Fruit fly (Drosophila melanogaster) whole organism, embryonic: Measurements from ENCODE around the gene scrib.

Experiments
- Abd-B ChIP-seq: fragments of 200-800 bp; sonication (Bioruptor generic); optimal IDR thresholded peaks from 2 replicates; lab custom pipeline; 2018; ENCODE audit warnings: missing biosample characterization, mild to moderate bottlenecking, missing genetic modification characterization, moderate library complexity
- C15 ChIP-seq: fragments of 200-800 bp; sonication (Bioruptor generic); IDR thresholded peaks from 3 replicates; pipeline ENCODE4 v1.3.6; 2022; ENCODE audit warnings: missing biosample characterization, missing genetic modification characterization
- CG10147 ChIP-seq: fragments of 200-800 bp; sonication (Bioruptor generic); optimal IDR thresholded peaks from 2 replicates; lab custom pipeline; 2019; ENCODE audit warnings: missing biosample characterization, mild to moderate bottlenecking, missing genetic modification characterization, moderate library complexity
- CG10209 ChIP-seq: fragments of 200-800 bp; sonication (Bioruptor generic); optimal IDR thresholded peaks from 3 replicates; lab custom pipeline; 2017; ENCODE audit warnings: missing biosample characterization, mild to moderate bottlenecking, missing genetic modification characterization, missing genetic modification reagents
- CG11398 ChIP-seq: fragments of 200-800 bp; sonication (Bioruptor generic); optimal IDR thresholded peaks from 2 replicates; lab custom pipeline; 2016; ENCODE audit warnings: missing biosample characterization, missing genetic modification characterization
- CG12155 ChIP-seq: fragments of 200-800 bp; sonication (Bioruptor generic); optimal IDR thresholded peaks from 3 replicates; lab custom pipeline; 2016; ENCODE audit warnings: missing biosample characterization, missing genetic modification characterization
- CG12236 ChIP-seq: fragments of 200-800 bp; sonication (Bioruptor generic); optimal IDR thresholded peaks from 2 replicates; lab custom pipeline; 2016; ENCODE audit warnings: missing biosample characterization, missing genetic modification characterization
- CG13123 ChIP-seq: fragments of 200-800 bp; sonication (Bioruptor generic); optimal IDR thresholded peaks from 2 replicates; lab custom pipeline; 2016; ENCODE audit warnings: missing biosample characterization, missing genetic modification characterization
- CG1529 ChIP-seq: fragments of 200-800 bp; sonication (Bioruptor generic); optimal IDR thresholded peaks from 3 replicates; lab custom pipeline; 2018; ENCODE audit warnings: missing biosample characterization, missing genetic modification characterization
- CG17385 ChIP-seq: fragments of 200-800 bp; sonication (Bioruptor generic); optimal IDR thresholded peaks from 3 replicates; lab custom pipeline; 2018; ENCODE audit warnings: missing biosample characterization, mild to moderate bottlenecking, missing genetic modification characterization
- CG17612 ChIP-seq: fragments of 200-800 bp; sonication (Bioruptor generic); IDR thresholded peaks from 2 replicates; pipeline ENCODE4 v1.3.6; 2022; ENCODE audit warnings: missing biosample characterization, missing genetic modification characterization
- CG17802 ChIP-seq: fragments of 200-800 bp; sonication (Bioruptor generic); optimal IDR thresholded peaks from 2 replicates; lab custom pipeline; 2018; ENCODE audit warnings: missing biosample characterization, mild to moderate bottlenecking, missing genetic modification characterization, moderate library complexity
- CG2875 ChIP-seq: fragments of 200-800 bp; sonication (Bioruptor generic); optimal IDR thresholded peaks from 2 replicates; lab custom pipeline; 2017; ENCODE audit warnings: missing biosample characterization, mild to moderate bottlenecking, missing genetic modification characterization, missing genetic modification reagents
- CG32532 ChIP-seq: fragments of 200-800 bp; sonication (Bioruptor generic); IDR thresholded peaks from 2 replicates; pipeline ENCODE4 v1.3.6; 2022; ENCODE audit warnings: missing biosample characterization, missing genetic modification characterization
- CG33213 ChIP-seq: fragments of 200-800 bp; sonication (Bioruptor generic); optimal IDR thresholded peaks from 3 replicates; lab custom pipeline; 2016; ENCODE audit warnings: missing biosample characterization, missing genetic modification characterization
- CG3847 ChIP-seq: fragments of 200-800 bp; sonication (Bioruptor generic); IDR thresholded peaks from 2 replicates; pipeline ENCODE4 v1.3.6; 2022; ENCODE audit warnings: missing biosample characterization, missing genetic modification characterization
- CG4854 ChIP-seq: fragments of 200-800 bp; sonication (Bioruptor generic); optimal IDR thresholded peaks from 2 replicates; lab custom pipeline; 2016; ENCODE audit warnings: missing biosample characterization, missing genetic modification characterization, inconsistent platforms
- CG6683 ChIP-seq: fragments of 200-800 bp; sonication (Bioruptor generic); optimal IDR thresholded peaks from 2 replicates; lab custom pipeline; 2017; ENCODE audit warnings: missing biosample characterization, mild to moderate bottlenecking, missing genetic modification characterization, missing genetic modification reagents
- CG7839 ChIP-seq: fragments of 200-800 bp; sonication (Bioruptor generic); optimal IDR thresholded peaks from 3 replicates; lab custom pipeline; 2018; ENCODE audit warnings: missing biosample characterization, mild to moderate bottlenecking, missing genetic modification characterization, moderate library complexity
- CTCF ChIP-seq: fragments of 200-800 bp; sonication (Bioruptor generic); optimal IDR thresholded peaks from 2 replicates; lab custom pipeline; 2017; ENCODE audit warnings: missing biosample characterization, mild to moderate bottlenecking, missing genetic modification characterization, moderate library complexity
- CoRest ChIP-seq: fragments of 200-800 bp; sonication (Bioruptor generic); optimal IDR thresholded peaks from 3 replicates; lab custom pipeline; 2018; ENCODE audit warnings: missing biosample characterization, mild to moderate bottlenecking, missing genetic modification characterization, moderate library complexity
- Fer1 ChIP-seq: fragments of 200-800 bp; sonication (Bioruptor generic); optimal IDR thresholded peaks from 2 replicates; lab custom pipeline; 2017; ENCODE audit warnings: missing biosample characterization, mild to moderate bottlenecking, missing genetic modification characterization
- MBD-R2 ChIP-seq: fragments of 200-800 bp; sonication (Bioruptor generic); IDR thresholded peaks from 2 replicates; pipeline ENCODE4 v1.3.6; 2022; ENCODE audit warnings: missing biosample characterization, missing genetic modification characterization
- Ptx1 ChIP-seq: fragments of 200-800 bp; sonication (Bioruptor generic); IDR thresholded peaks from 2 replicates; pipeline ENCODE4 v1.3.6; 2022; ENCODE audit warnings: missing biosample characterization, missing genetic modification characterization
- Rfx ChIP-seq: fragments of 200-800 bp; sonication (Bioruptor generic); IDR thresholded peaks from 2 replicates; pipeline ENCODE4 v1.3.6; 2022; ENCODE audit warnings: missing biosample characterization, missing genetic modification characterization
- Six4 ChIP-seq: fragments of 200-800 bp; sonication (Bioruptor generic); optimal IDR thresholded peaks from 2 replicates; lab custom pipeline; 2016; ENCODE audit warnings: missing biosample characterization, missing genetic modification characterization
- Sry-β ChIP-seq: fragments of 200-800 bp; sonication (Bioruptor generic); optimal IDR thresholded peaks from 2 replicates; lab custom pipeline; 2018; ENCODE audit warnings: missing biosample characterization, mild to moderate bottlenecking, missing genetic modification characterization, moderate library complexity
- Trl ChIP-seq, 3 experiments: fragments of >200 bp in 2 of 3; fragments of 200-800 bp in 1 of 3; sonication (Bioruptor generic) in 1 of 3; optimal IDR thresholded peaks; 2 replicates in 1 of 3; 3 replicates in 2 of 3; lab custom pipeline; 2016 to 2017; ENCODE audit warnings: missing biosample characterization in 1 of 3, missing genetic modification characterization in 1 of 3
- bowl ChIP-seq: fragments of 200-800 bp; sonication (Bioruptor generic); IDR thresholded peaks from 2 replicates; pipeline ENCODE4 v1.3.6; 2022; ENCODE audit warnings: missing biosample characterization, missing genetic modification characterization
- cato ChIP-seq: fragments of 200-800 bp; sonication (Bioruptor generic); optimal IDR thresholded peaks from 2 replicates; lab custom pipeline; 2016; ENCODE audit warnings: missing biosample characterization, missing genetic modification characterization, borderline replicate concordance
- ci ChIP-seq: fragments of 200-800 bp; sonication (Bioruptor generic); IDR thresholded peaks from 3 replicates; pipeline ENCODE4 v1.3.6; 2022; ENCODE audit warnings: missing biosample characterization, missing genetic modification characterization
- croc ChIP-seq: fragments of 200-800 bp; sonication (Bioruptor generic); conservative IDR thresholded peaks from 3 replicates; pipeline ENCODE4 v1.3.6; 2022; ENCODE audit warnings: missing biosample characterization, missing genetic modification characterization
- danr ChIP-seq: fragments of 200-800 bp; sonication (Bioruptor generic); IDR thresholded peaks from 2 replicates; pipeline ENCODE4 v1.3.6; 2022; ENCODE audit warnings: missing biosample characterization, missing genetic modification characterization
- fd96Cb ChIP-seq: fragments of 200-800 bp; sonication (Bioruptor generic); optimal IDR thresholded peaks from 2 replicates; lab custom pipeline; 2018; ENCODE audit warnings: missing biosample characterization, mild to moderate bottlenecking, missing genetic modification characterization, moderate library complexity
- fru ChIP-seq: fragments of >200 bp; optimal IDR thresholded peaks from 2 replicates; lab custom pipeline; 2017
- grau ChIP-seq: fragments of 200-800 bp; optimal IDR thresholded peaks from 3 replicates; lab custom pipeline; 2019; ENCODE audit warnings: missing biosample characterization, mild to moderate bottlenecking, missing genetic modification characterization, moderate library complexity
- grn ChIP-seq: fragments of 200-800 bp; sonication (Bioruptor generic); optimal IDR thresholded peaks from 3 replicates; lab custom pipeline; 2017; ENCODE audit warnings: missing biosample characterization, missing genetic modification characterization
- gsb-n ChIP-seq: fragments of 200-800 bp; sonication (Bioruptor generic); optimal IDR thresholded peaks from 3 replicates; lab custom pipeline; 2018; ENCODE audit warnings: missing biosample characterization, mild to moderate bottlenecking, missing genetic modification characterization
- insv ChIP-seq, 2 experiments: fragments of 200-800 bp; sonication (Bioruptor generic); optimal IDR thresholded peaks; 3 replicates each; lab custom pipeline; 2016 to 2018; ENCODE audit warnings: missing biosample characterization in 2 of 2, missing genetic modification characterization in 2 of 2
- nerfin-1 ChIP-seq: fragments of 200-800 bp; sonication (Bioruptor generic); optimal IDR thresholded peaks from 3 replicates; lab custom pipeline; 2019; ENCODE audit warnings: missing biosample characterization, mild to moderate bottlenecking, missing genetic modification characterization, moderate library complexity
- pita ChIP-seq: fragments of 200-800 bp; sonication (Bioruptor generic); optimal IDR thresholded peaks from 2 replicates; lab custom pipeline; 2017; ENCODE audit warnings: missing biosample characterization, mild to moderate bottlenecking, missing genetic modification characterization
- prd ChIP-seq, 3 experiments: fragments of >200 bp in 2 of 3; fragments of 200-800 bp in 1 of 3; sonication (Bioruptor generic) in 1 of 3; optimal IDR thresholded peaks in 2 of 3; IDR thresholded peaks in 1 of 3; 2 replicates in 2 of 3; 3 replicates in 1 of 3; pipeline versions ENCODE4 v1.3.6 to Lab custom; 2017 to 2022; ENCODE audit warnings: missing biosample characterization in 1 of 3, missing genetic modification characterization in 1 of 3
- ro ChIP-seq: fragments of 200-800 bp; sonication (Bioruptor generic); IDR thresholded peaks from 2 replicates; pipeline ENCODE4 v1.3.6; 2022; ENCODE audit warnings: missing biosample characterization, missing genetic modification characterization
- sisA ChIP-seq: fragments of 200-800 bp; sonication (Bioruptor generic); IDR thresholded peaks from 2 replicates; pipeline ENCODE4 v1.3.6; 2022; ENCODE audit warnings: missing biosample characterization, missing genetic modification characterization
- so ChIP-seq: fragments of 200-800 bp; sonication (Bioruptor generic); IDR thresholded peaks from 3 replicates; pipeline ENCODE4 v1.3.6; 2022; ENCODE audit warnings: missing biosample characterization, missing genetic modification characterization
- ssp ChIP-seq: fragments of 200-800 bp; sonication (Bioruptor generic); IDR thresholded peaks from 2 replicates; pipeline ENCODE4 v1.3.6; 2022; ENCODE audit warnings: missing biosample characterization, missing genetic modification characterization
- tap ChIP-seq: fragments of 200-800 bp; optimal IDR thresholded peaks from 3 replicates; lab custom pipeline; 2019; ENCODE audit warnings: missing biosample characterization, mild to moderate bottlenecking, missing genetic modification characterization, moderate library complexity
- wek ChIP-seq: fragments of 200-800 bp; sonication (Bioruptor generic); optimal IDR thresholded peaks from 3 replicates; lab custom pipeline; 2018; ENCODE audit warnings: missing biosample characterization, mild to moderate bottlenecking, missing genetic modification characterization, moderate library complexity
- zen2 ChIP-seq: fragments of 200-800 bp; sonication (Bioruptor generic); IDR thresholded peaks from 3 replicates; pipeline ENCODE4 v1.3.6; 2022; ENCODE audit warnings: missing biosample characterization, missing genetic modification characterization; ENCODE audit not compliant: partially characterized antibody
- zf30C ChIP-seq: fragments of 200-800 bp; sonication (Bioruptor generic); optimal IDR thresholded peaks from 3 replicates; lab custom pipeline; 2018; ENCODE audit warnings: missing biosample characterization, mild to moderate bottlenecking, missing genetic modification characterization
- zfh1 ChIP-seq: fragments of 200-800 bp; sonication (Bioruptor generic); IDR thresholded peaks from 3 replicates; pipeline ENCODE4 v1.3.6; 2022; ENCODE audit warnings: missing biosample characterization, missing genetic modification characterization

The scrib gene

dm6 chr3R:26555642-26556278, 19.6 kb downstream of the scrib start (continued):
- no peak for TF ChIP-seq C15 (GFP tag; lab: Robert Waterston, UW)
- TF ChIP-seq ci (GFP tag; lab: Robert Waterston, UW) = no peak
- no peak for TF ChIP-seq CG1529
- TF ChIP-seq fru (lab: Kevin White, UChicago) = no peak
- TF ChIP-seq CG7839 (tag; lab: Kevin White, UChicago) = peak; percentile 38
- no peak for TF ChIP-seq Trl (optimal IDR thresholded peaks at IDR 0.05; lab: Kevin White, UChicago)
- no peak for TF ChIP-seq Trl (GFP tag; optimal IDR thresholded peaks at IDR 0.05; lab: Kevin White, UChicago)
- no peak for TF ChIP-seq tap
- TF ChIP-seq Six4 (GFP tag; lab: Kevin White, UChicago) = no peak
- TF ChIP-seq Abd-B (GFP tag; lab: Kevin White, UChicago) = no peak
- no peak for TF ChIP-seq CTCF (GFP tag; lab: Kevin White, UChicago)
- no peak for TF ChIP-seq zf30C (GFP tag; lab: Kevin White, UChicago)
- TF ChIP-seq Sry-β = no peak
- TF ChIP-seq croc (GFP tag; lab: Robert Waterston, UW) = no peak
- TF ChIP-seq CG6683 = no peak
- no peak for TF ChIP-seq CG12236 (GFP tag; lab: Kevin White, UChicago)
- TF ChIP-seq CG10209 = peak; percentile 54
- TF ChIP-seq CG11398 (GFP tag; lab: Kevin White, UChicago) = no peak
- TF ChIP-seq CG33213 (GFP tag; lab: Kevin White, UChicago) = no peak
- TF ChIP-seq so (GFP tag; lab: Robert Waterston, UW) = no peak
- no peak for TF ChIP-seq CG10147
- TF ChIP-seq CG32532 (GFP tag; lab: Robert Waterston, UW) = peak; percentile 26; the same call in 1 of the 2 replicates
- no peak for TF ChIP-seq fd96Cb (tag; lab: Kevin White, UChicago)
- TF ChIP-seq CG12155 (GFP tag; lab: Kevin White, UChicago) = peak; percentile 2
- TF ChIP-seq cato (GFP tag; lab: Kevin White, UChicago) = no peak
- no peak for TF ChIP-seq prd (optimal IDR thresholded peaks at IDR 0.05; lab: Kevin White, UChicago)
- TF ChIP-seq prd (GFP tag; IDR thresholded peaks at IDR 0.05; lab: Robert Waterston, UW) = no peak
- TF ChIP-seq nerfin-1 (tag; lab: Kevin White, UChicago) = no peak
- TF ChIP-seq grau (tag; lab: Kevin White, UChicago) = peak; percentile 64
- no peak for TF ChIP-seq pita
- TF ChIP-seq CoRest (tag; lab: Kevin White, UChicago) = peak; percentile 51
- peak; percentile 65 for TF ChIP-seq Fer1
- no peak for TF ChIP-seq CG17802 (tag; lab: Kevin White, UChicago)
- TF ChIP-seq danr (GFP tag; lab: Robert Waterston, UW) = no peak
- no peak for TF ChIP-seq CG4854 (GFP tag; lab: Kevin White, UChicago)
- no peak for TF ChIP-seq bowl (GFP tag; lab: Robert Waterston, UW)
- no peak for TF ChIP-seq gsb-n (tag; lab: Kevin White, UChicago)
- TF ChIP-seq ro = no peak
- no peak for TF ChIP-seq wek (GFP tag; lab: Kevin White, UChicago)
- no peak for TF ChIP-seq CG17612 (GFP tag; lab: Robert Waterston, UW)
- no peak for TF ChIP-seq CG2875
- TF ChIP-seq MBD-R2 (GFP tag; lab: Robert Waterston, UW) = no peak
- TF ChIP-seq Rfx = peak; percentile 41; the same call in 1 of the 2 replicates
- no peak; the same call in 1 of the 2 replicates for TF ChIP-seq CG3847
- TF ChIP-seq zen2 (GFP tag; lab: Robert Waterston, UW) = no peak
- TF ChIP-seq insv (GFP tag; optimal IDR thresholded peaks at IDR 0.05; lab: Kevin White, UChicago) = no peak
- no peak for TF ChIP-seq ssp (GFP tag; lab: Robert Waterston, UW)
- no peak for TF ChIP-seq CG13123 (GFP tag; lab: Kevin White, UChicago)
- no peak for TF ChIP-seq sisA (GFP tag; lab: Robert Waterston, UW)
- TF ChIP-seq CG17385 (GFP tag; lab: Kevin White, UChicago) = peak; percentile 21
- TF ChIP-seq grn = peak; percentile 77
- TF ChIP-seq Ptx1 (GFP tag; lab: Robert Waterston, UW) = no peak
- TF ChIP-seq zfh1 (GFP tag; lab: Robert Waterston, UW) = no peak
